Worm (Caenorhabditis elegans) whole organism, L1 larva: ENCODE data around the gene C16D9.1.
A peak's percentile ranks its signal among the peaks of the same experiment; 100 is the strongest.

Source experiments
- C04F5.9 ChIP-seq: sonication (generic microtip); optimal IDR thresholded peaks from 2 replicates; lab custom pipeline; 2016; ENCODE audit warnings: missing genetic modification characterization, missing compliant biosample characterization
- C16A3.4 ChIP-seq: fragments of 150-350 bp; optimal IDR thresholded peaks from 2 replicates; lab custom pipeline; 2014; ENCODE audit warnings: missing biosample characterization, missing genetic modification characterization
- ceh-90 ChIP-seq: sonication (generic microtip); optimal IDR thresholded peaks from 2 replicates; lab custom pipeline; 2016; ENCODE audit warnings: missing genetic modification characterization, missing compliant biosample characterization
- dpl-1 ChIP-seq, 3 experiments: fragments of 150-350 bp in 2 of 3; sonication (generic microtip) in 1 of 3; optimal IDR thresholded peaks; 2 replicates each; lab custom pipeline; 2014 to 2017; ENCODE audit warnings: missing biosample characterization in 3 of 3, missing genetic modification characterization in 3 of 3, missing genetic modification reagents in 3 of 3
- dsc-1 ChIP-seq: sonication (generic microtip); optimal IDR thresholded peaks from 2 replicates; lab custom pipeline; 2016; ENCODE audit warnings: mild to moderate bottlenecking, missing genetic modification characterization, missing compliant biosample characterization
- efl-1 ChIP-seq, 4 experiments: fragments of 150-350 bp; optimal IDR thresholded peaks in 3 of 4; peaks in 1 of 4; 1 replicate in 1 of 4; 2 replicates in 3 of 4; lab custom pipeline; 2014; ENCODE audit warnings: missing biosample characterization in 2 of 4, missing genetic modification characterization in 2 of 4, missing genetic modification reagents in 2 of 4
- egl-13 ChIP-seq: sonication (generic microtip); optimal IDR thresholded peaks from 2 replicates; lab custom pipeline; 2016; ENCODE audit warnings: missing genotype, missing genetic modification reagents, missing genetic modification characterization, missing compliant biosample characterization
- egl-27 ChIP-seq, 2 experiments: fragments of 150-350 bp in 1 of 2; sonication (generic microtip); optimal IDR thresholded peaks; 3 replicates each; lab custom pipeline; 2017 to 2018; ENCODE audit warnings: missing biosample characterization in 2 of 2, missing genetic modification characterization in 2 of 2, missing genetic modification reagents in 2 of 2
- elt-2 ChIP-seq: sonication (generic microtip); optimal IDR thresholded peaks from 2 replicates; lab custom pipeline; 2016; ENCODE audit warnings: missing genetic modification characterization, mild to moderate bottlenecking, inconsistent platforms, missing compliant biosample characterization, missing genetic modification reagents
- fkh-4 ChIP-seq: sonication (generic microtip); optimal IDR thresholded peaks from 2 replicates; lab custom pipeline; 2016; ENCODE audit warnings: missing compliant biosample characterization, missing genetic modification characterization, borderline replicate concordance
- fkh-8 ChIP-seq: sonication (generic microtip); optimal IDR thresholded peaks from 2 replicates; lab custom pipeline; 2016; ENCODE audit warnings: mild to moderate bottlenecking, missing genetic modification characterization, missing compliant biosample characterization
- irx-1 ChIP-seq: sonication (generic microtip); optimal IDR thresholded peaks from 2 replicates; lab custom pipeline; 2016; ENCODE audit warnings: missing genetic modification characterization, missing compliant biosample characterization
- lin-13 ChIP-seq: fragments of 150-350 bp; optimal IDR thresholded peaks from 2 replicates; lab custom pipeline; 2014; ENCODE audit warnings: missing biosample characterization, missing genetic modification reagents, missing genetic modification characterization
- lin-14 ChIP-seq: fragments of 200-800 bp; sonication (Bioruptor generic); optimal IDR thresholded peaks from 2 replicates; lab custom pipeline; 2018; ENCODE audit warnings: mild to moderate bottlenecking, missing genetic modification characterization, moderate library complexity, missing compliant biosample characterization
- lin-35 ChIP-seq, 2 experiments: fragments of 150-350 bp; optimal IDR thresholded peaks; 2 replicates each; lab custom pipeline; 2014; ENCODE audit warnings: missing biosample characterization in 2 of 2, missing genetic modification characterization in 2 of 2, missing genetic modification reagents in 2 of 2
- lin-39 ChIP-seq: fragments of 150-350 bp; optimal IDR thresholded peaks from 2 replicates; lab custom pipeline; 2014; ENCODE audit warnings: missing biosample characterization, missing genetic modification reagents, missing genetic modification characterization
- lsy-2 ChIP-seq, 2 experiments: fragments of 150-350 bp; optimal IDR thresholded peaks; 2 replicates each; lab custom pipeline; 2014; ENCODE audit warnings: missing biosample characterization in 2 of 2, missing genetic modification characterization in 2 of 2
- mab-9 ChIP-seq: fragments of 200-800 bp; sonication (Bioruptor generic); IDR thresholded peaks from 2 replicates; pipeline ENCODE4 v1.3.6; 2022; ENCODE audit warnings: missing genetic modification reagents, missing genetic modification characterization, missing compliant biosample characterization
- mdl-1 ChIP-seq, 2 experiments: fragments of 150-350 bp; optimal IDR thresholded peaks; 2 replicates each; lab custom pipeline; 2014 to 2017; ENCODE audit warnings: missing biosample characterization in 2 of 2, missing genetic modification characterization in 2 of 2, inconsistent platforms in 1 of 2
- mep-1 ChIP-seq: fragments of 150-350 bp; optimal IDR thresholded peaks from 2 replicates; lab custom pipeline; 2014; ENCODE audit warnings: missing biosample characterization, missing genetic modification characterization
- nhr-11 ChIP-seq: fragments of 150-350 bp; optimal IDR thresholded peaks from 2 replicates; lab custom pipeline; 2014; ENCODE audit warnings: missing biosample characterization, missing genetic modification characterization
- nhr-19 ChIP-seq: fragments of 200-800 bp; sonication (Bioruptor generic); conservative IDR thresholded peaks from 2 replicates; pipeline ENCODE4 v1.3.6; 2022; ENCODE audit warnings: missing genetic modification characterization, missing compliant biosample characterization
- nhr-20 ChIP-seq: sonication (generic microtip); optimal IDR thresholded peaks from 2 replicates; lab custom pipeline; 2016; ENCODE audit warnings: mild to moderate bottlenecking, missing genetic modification characterization, missing compliant biosample characterization
- nhr-71 ChIP-seq: sonication (generic microtip); optimal IDR thresholded peaks from 2 replicates; lab custom pipeline; 2016; ENCODE audit warnings: mild to moderate bottlenecking, missing genetic modification characterization, moderate library complexity, missing compliant biosample characterization
- nhr-77 ChIP-seq: fragments of 150-350 bp; optimal IDR thresholded peaks from 2 replicates; lab custom pipeline; 2014; ENCODE audit warnings: missing biosample characterization, missing genetic modification characterization
- pag-3 ChIP-seq: sonication (generic microtip); optimal IDR thresholded peaks from 2 replicates; lab custom pipeline; 2017; ENCODE audit warnings: missing genetic modification characterization, mild to moderate bottlenecking, missing compliant biosample characterization, antibody characterized with exemption, borderline replicate concordance; ENCODE audit not compliant: insufficient read depth
- pax-3 ChIP-seq: fragments of 200-800 bp; sonication (Bioruptor generic); optimal IDR thresholded peaks from 2 replicates; lab custom pipeline; 2018; ENCODE audit warnings: mild to moderate bottlenecking, missing genetic modification characterization, moderate library complexity, missing compliant biosample characterization
- rnt-1 ChIP-seq: sonication (generic microtip); optimal IDR thresholded peaks from 2 replicates; lab custom pipeline; 2016; ENCODE audit warnings: mild to moderate bottlenecking, missing genetic modification characterization, moderate library complexity, missing compliant biosample characterization
- snpc-4 ChIP-seq: fragments of 150-350 bp; optimal IDR thresholded peaks from 2 replicates; lab custom pipeline; 2014; ENCODE audit warnings: missing biosample characterization, missing genetic modification characterization
- snu-23 ChIP-seq: sonication (generic microtip); optimal IDR thresholded peaks from 2 replicates; lab custom pipeline; 2016; ENCODE audit warnings: missing genetic modification characterization, missing compliant biosample characterization
- sptf-1 ChIP-seq: fragments of 150-350 bp; optimal IDR thresholded peaks from 2 replicates; lab custom pipeline; 2014; ENCODE audit warnings: missing biosample characterization, missing genetic modification characterization
- unc-130 ChIP-seq: fragments of 150-350 bp; optimal IDR thresholded peaks from 2 replicates; lab custom pipeline; 2017; ENCODE audit warnings: missing biosample characterization, missing genetic modification characterization, inconsistent platforms
- vab-15 ChIP-seq: sonication (generic microtip); optimal IDR thresholded peaks from 2 replicates; lab custom pipeline; 2017; ENCODE audit warnings: missing genotype, mild to moderate bottlenecking, missing genetic modification characterization, missing compliant biosample characterization
- xbp-1 ChIP-seq: sonication (generic microtip); optimal IDR thresholded peaks from 2 replicates; lab custom pipeline; 2016; ENCODE audit warnings: missing genetic modification characterization, missing compliant biosample characterization
- zip-4 ChIP-seq: fragments of 200-800 bp; sonication (Bioruptor generic); optimal IDR thresholded peaks from 2 replicates; lab custom pipeline; 2018; ENCODE audit warnings: mild to moderate bottlenecking, missing genetic modification characterization, moderate library complexity, missing compliant biosample characterization
- ztf-11 ChIP-seq, 2 experiments: sonication (generic microtip); optimal IDR thresholded peaks; 2 replicates each; lab custom pipeline; 2016 to 2017; ENCODE audit warnings: missing genetic modification characterization in 2 of 2, missing biosample characterization in 1 of 2, missing compliant biosample characterization in 1 of 2
- ztf-4 ChIP-seq: fragments of 150-350 bp; optimal IDR thresholded peaks from 2 replicates; lab custom pipeline; 2014; ENCODE audit warnings: missing biosample characterization, missing genetic modification characterization

The C16D9.1 gene

DNA sequence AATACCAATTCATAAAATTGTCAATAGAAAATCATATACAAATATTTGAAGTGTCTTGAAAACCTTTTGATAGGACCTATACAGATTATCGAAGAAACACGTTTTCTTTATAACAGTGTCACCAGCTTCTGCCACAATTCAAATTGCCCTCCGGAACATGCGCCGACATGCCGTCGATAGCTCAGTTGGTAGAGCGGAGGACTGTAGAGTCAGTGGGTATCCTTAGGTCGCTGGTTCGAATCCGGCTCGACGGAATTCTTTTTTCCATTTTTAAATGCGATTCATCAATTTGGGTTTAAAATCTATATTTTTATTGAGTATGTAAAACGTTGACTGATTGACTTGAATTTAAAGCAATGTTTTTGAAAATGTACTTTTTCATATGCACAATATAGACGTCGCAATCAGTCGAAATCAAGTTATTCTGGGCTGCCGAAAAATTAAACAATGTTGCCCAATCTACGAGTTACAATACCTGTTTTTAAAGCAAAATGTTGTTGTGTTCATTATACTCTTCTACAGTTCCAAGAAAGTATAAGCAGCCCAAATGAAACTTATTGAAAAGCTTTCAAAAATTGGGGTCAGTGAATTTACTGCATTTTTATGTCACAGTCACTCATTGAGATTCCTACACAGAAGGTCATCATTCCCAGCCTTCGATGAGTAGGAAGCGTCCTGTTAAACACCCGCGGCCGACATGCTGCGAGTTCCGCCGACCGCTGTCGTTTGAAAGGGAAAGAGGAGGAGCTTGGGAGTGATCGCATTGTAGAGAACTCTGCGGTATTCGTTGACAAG lies 11.6 kb upstream of the C16D9.1 start (continued):
- TF ChIP-seq dpl-1 (GFP tag; optimal IDR thresholded peaks at IDR 0.05; lab: Kevin White, UChicago) = peak in 2 of 3 experiments; percentile 19 to 24
- TF ChIP-seq mab-9 (GFP tag; lab: Robert Waterston, UW) = 0 out of 2 replicates have a peak, but pooled peaks have one; percentile 26
- peak; percentile 13 for TF ChIP-seq C16A3.4
- TF ChIP-seq fkh-4 (tag; lab: Kevin White, UChicago) = peak; percentile 18
- TF ChIP-seq lin-39 (tag; lab: Kevin White, UChicago) = peak; percentile 81
- TF ChIP-seq fkh-8 (tag; lab: Kevin White, UChicago) = no peak
- TF ChIP-seq lin-14 (GFP tag; lab: Kevin White, UChicago) = peak; percentile 85
- peak; percentile 24 for TF ChIP-seq ztf-4
- peak in 1 of 2 experiments; percentile 62 for TF ChIP-seq lin-35 (GFP tag; optimal IDR thresholded peaks at IDR 0.05; lab: Kevin White, UChicago)
- peak; percentile 95 for TF ChIP-seq rnt-1
- peak; percentile 68 for TF ChIP-seq mep-1 (tag; lab: Kevin White, UChicago)
- no peak for TF ChIP-seq pax-3 (tag; lab: Kevin White, UChicago)
- peak; percentile 79 for TF ChIP-seq nhr-77 (tag; lab: Kevin White, UChicago)
- no peak for TF ChIP-seq unc-130 (tag; lab: Kevin White, UChicago)
- peak in 1 of 2 experiments; percentile 9 for TF ChIP-seq mdl-1 (tag; optimal IDR thresholded peaks at IDR 0.05; lab: Kevin White, UChicago)
- TF ChIP-seq nhr-11 (tag; lab: Kevin White, UChicago) = no peak
- TF ChIP-seq elt-2 (tag; lab: Kevin White, UChicago) = peak; percentile 90
- peak; percentile 90 for TF ChIP-seq nhr-71 (tag; lab: Kevin White, UChicago)
- TF ChIP-seq xbp-1 (tag; lab: Kevin White, UChicago) = peak; percentile 62
- TF ChIP-seq snu-23 (GFP tag; lab: Kevin White, UChicago) = peak; percentile 81
- peak; percentile 19 for TF ChIP-seq C04F5.9
- TF ChIP-seq ztf-11 (tag; optimal IDR thresholded peaks at IDR 0.05; lab: Kevin White, UChicago) = peak in 1 of 2 experiments; percentile 46
- TF ChIP-seq egl-27 (tag; optimal IDR thresholded peaks at IDR 0.05; lab: Kevin White, UChicago) = no peak
- no peak for TF ChIP-seq ceh-90
- peak; percentile 38 to 66 for TF ChIP-seq efl-1 (optimal IDR thresholded peaks at IDR 0.05; lab: Kevin White, UChicago)
- TF ChIP-seq efl-1 (GFP tag; optimal IDR thresholded peaks at IDR 0.05 in 1 of 2; lab: Kevin White, UChicago) = peak in 1 of 2 experiments; percentile 97
- TF ChIP-seq pag-3 (tag; lab: Kevin White, UChicago) = no peak
- TF ChIP-seq lin-13 = peak; percentile 61
- TF ChIP-seq sptf-1 (tag; lab: Kevin White, UChicago) = no peak

DNA sequence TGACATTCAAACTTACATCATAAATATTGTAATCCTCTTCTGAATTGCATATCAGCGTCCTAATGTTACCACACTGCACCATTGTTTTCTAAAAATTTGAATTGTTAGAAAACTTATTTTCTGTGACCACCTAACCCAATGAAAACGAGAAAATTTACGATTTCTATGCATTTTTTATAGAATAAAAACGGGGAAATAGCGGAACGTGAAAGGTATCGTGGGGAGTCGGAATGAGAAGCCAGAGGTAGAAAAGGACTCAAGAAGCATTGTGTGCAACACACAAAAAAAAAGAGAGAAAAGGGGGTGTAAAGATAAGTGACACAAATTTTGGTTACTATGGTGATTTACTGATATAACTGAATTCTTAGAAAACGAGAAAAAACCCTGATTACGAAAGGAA lies 8.9 kb upstream of the C16D9.1 start, which contains the start of gene C16D9.6:
Gene C16D9.6 (minus strand): TSS at position 101 of the 400 bp plus-strand sequence.
- TF ChIP-seq dsc-1 (tag; lab: Kevin White, UChicago) (peak; percentile 8), fkh-8 (tag; lab: Kevin White, UChicago) (peak; percentile 77), lin-14 (GFP tag; lab: Kevin White, UChicago) (no peak), nhr-71 (tag; lab: Kevin White, UChicago) (peak; percentile 43), zip-4 (GFP tag; lab: Kevin White, UChicago) (no peak)

DNA sequence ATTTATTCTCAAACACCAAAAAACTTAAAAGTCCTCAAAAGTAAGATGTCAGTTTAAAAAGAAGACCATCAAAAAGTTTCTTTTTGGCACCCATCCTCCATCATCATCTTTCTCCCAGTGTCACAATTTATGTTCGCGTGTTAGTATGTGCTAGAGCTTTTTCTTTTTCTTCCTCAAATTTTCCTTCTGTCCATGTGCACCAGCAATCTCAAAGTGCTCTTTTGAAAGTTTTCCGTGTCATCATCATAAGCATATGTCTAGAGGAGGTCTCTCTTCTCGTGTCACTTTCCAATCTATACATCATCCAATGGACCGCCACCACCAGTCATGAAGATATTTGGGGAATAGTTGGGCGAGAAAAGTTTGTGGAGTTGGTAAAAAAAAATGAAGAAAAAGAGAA lies 8.0 kb upstream of the C16D9.1 start:
- TF ChIP-seq lin-14 (GFP tag; lab: Kevin White, UChicago) = peak; percentile 52
- 0 out of 2 replicates have a peak, but pooled peaks have one; percentile 14 for TF ChIP-seq mab-9 (GFP tag; lab: Robert Waterston, UW)
- TF ChIP-seq nhr-11 (tag; lab: Kevin White, UChicago) = no peak
- TF ChIP-seq ztf-4 = no peak
- TF ChIP-seq, all 84 proteins: peak for 2

DNA sequence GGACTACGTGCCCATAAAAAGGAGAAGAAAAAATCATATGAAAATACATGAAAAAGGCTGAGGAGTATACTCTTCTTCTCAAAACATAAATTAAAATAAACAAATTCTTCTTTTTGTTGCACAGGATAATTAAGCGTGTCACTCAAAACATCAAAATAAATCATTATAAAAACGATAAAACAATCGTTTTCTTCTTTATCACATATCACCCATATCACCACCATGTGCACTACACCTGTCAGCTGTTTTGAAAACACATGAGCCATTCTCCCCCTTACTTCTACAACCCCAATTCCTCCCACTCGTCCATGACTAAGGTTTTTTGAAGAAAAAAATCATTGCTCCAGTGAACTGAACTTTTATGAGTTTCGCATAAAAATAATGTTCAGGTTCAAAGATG lies 6.6 kb upstream of the C16D9.1 start:
- TF ChIP-seq egl-13 = no peak
- TF ChIP-seq lsy-2 (tag; optimal IDR thresholded peaks at IDR 0.05; lab: Kevin White, UChicago) = peak in 1 of 2 experiments; percentile 28
- peak; percentile 75 for TF ChIP-seq rnt-1
- peak; percentile 12 for TF ChIP-seq snpc-4 (tag; lab: Kevin White, UChicago)
- TF ChIP-seq irx-1 (tag; lab: Kevin White, UChicago) = no peak
- no peak for TF ChIP-seq sptf-1 (tag; lab: Kevin White, UChicago)
- peak; percentile 65 for TF ChIP-seq nhr-71 (tag; lab: Kevin White, UChicago)
- peak in 1 of 2 experiments; percentile 12 for TF ChIP-seq mdl-1 (tag; optimal IDR thresholded peaks at IDR 0.05; lab: Kevin White, UChicago)
- TF ChIP-seq nhr-20 (tag; lab: Kevin White, UChicago) = peak; percentile 6
- TF ChIP-seq lin-39 (tag; lab: Kevin White, UChicago) = peak; percentile 68
- no peak for TF ChIP-seq vab-15
- peak; percentile 36; the same call in 1 of the 2 replicates for TF ChIP-seq nhr-19 (GFP tag; lab: Robert Waterston, UW)
- TF ChIP-seq lin-14 (GFP tag; lab: Kevin White, UChicago) = peak; percentile 70
- TF ChIP-seq snu-23 (GFP tag; lab: Kevin White, UChicago) = peak; percentile 21
